Worm (Caenorhabditis elegans) whole organism, early embryonic: ENCODE data around the gene srz-97.

Experiments
- B0310.2 ChIP-seq: sonication (generic microtip); optimal IDR thresholded peaks from 2 replicates; lab custom pipeline; 2016; ENCODE audit warnings: mild to moderate bottlenecking, missing genetic modification characterization, missing compliant biosample characterization
- F13C5.2 ChIP-seq: sonication (generic microtip); optimal IDR thresholded peaks from 2 replicates; lab custom pipeline; 2017; ENCODE audit warnings: mild to moderate bottlenecking, missing genetic modification characterization, inconsistent platforms, missing compliant biosample characterization
- aly-1 ChIP-seq: sonication (generic microtip); optimal IDR thresholded peaks from 2 replicates; lab custom pipeline; 2016; ENCODE audit warnings: missing genetic modification characterization, missing compliant biosample characterization
- ama-1 ChIP-seq: fragments of 150-350 bp; optimal IDR thresholded peaks from 2 replicates; lab custom pipeline; 2014
- ceh-13 ChIP-seq: fragments of 200-800 bp; sonication (Bioruptor generic); optimal IDR thresholded peaks from 2 replicates; lab custom pipeline; 2018; ENCODE audit warnings: mild to moderate bottlenecking, missing genetic modification characterization, missing compliant biosample characterization
- ceh-36 ChIP-seq: sonication (generic microtip); optimal IDR thresholded peaks from 2 replicates; lab custom pipeline; 2016; ENCODE audit warnings: missing genetic modification characterization, inconsistent platforms, missing compliant biosample characterization
- ets-7 ChIP-seq: sonication (generic microtip); optimal IDR thresholded peaks from 2 replicates; lab custom pipeline; 2016; ENCODE audit warnings: missing genotype, missing genetic modification characterization, missing compliant biosample characterization
- flt-1 ChIP-seq: fragments of 200-800 bp; sonication (Bioruptor generic); IDR thresholded peaks from 2 replicates; pipeline ENCODE4 v1.3.6; 2022; ENCODE audit warnings: missing genetic modification characterization, missing compliant biosample characterization
- hmbx-1 ChIP-seq: sonication (generic microtip); optimal IDR thresholded peaks from 2 replicates; lab custom pipeline; 2016; ENCODE audit warnings: mild to moderate bottlenecking, missing genetic modification characterization, missing compliant biosample characterization
- hmg-4 ChIP-seq: fragments of 200-800 bp; sonication (Bioruptor generic); optimal IDR thresholded peaks from 2 replicates; lab custom pipeline; 2018; ENCODE audit warnings: mild to moderate bottlenecking, missing genetic modification characterization, missing compliant biosample characterization
- hnd-1 ChIP-seq: sonication (generic microtip); optimal IDR thresholded peaks from 2 replicates; lab custom pipeline; 2016; ENCODE audit warnings: missing genetic modification characterization, missing compliant biosample characterization
- pes-1 ChIP-seq: fragments of 200-800 bp; sonication (Bioruptor generic); IDR thresholded peaks from 2 replicates; pipeline ENCODE4 v1.3.6; 2022; ENCODE audit warnings: missing genetic modification reagents, missing genetic modification characterization, missing compliant biosample characterization
- scrt-1 ChIP-seq: fragments of 200-800 bp; sonication (Bioruptor generic); IDR thresholded peaks from 2 replicates; pipeline ENCODE4 v1.3.6; 2022; ENCODE audit warnings: missing genetic modification characterization, missing compliant biosample characterization
- sea-1 ChIP-seq: fragments of 200-800 bp; sonication (Bioruptor generic); conservative IDR thresholded peaks from 2 replicates; pipeline ENCODE4 v1.3.6; 2022; ENCODE audit warnings: missing genetic modification characterization, missing compliant biosample characterization
- tbx-11 ChIP-seq: fragments of 200-800 bp; sonication (Bioruptor generic); IDR thresholded peaks from 2 replicates; pipeline ENCODE4 v1.3.6; 2022; ENCODE audit warnings: missing genetic modification characterization, missing compliant biosample characterization
- tbx-37 ChIP-seq: fragments of 200-800 bp; sonication (Bioruptor generic); conservative IDR thresholded peaks from 2 replicates; pipeline ENCODE4 v1.3.6; 2022; ENCODE audit warnings: missing genetic modification reagents, missing genetic modification characterization, missing compliant biosample characterization
- tra-4 ChIP-seq: sonication (generic microtip); optimal IDR thresholded peaks from 2 replicates; lab custom pipeline; 2017; ENCODE audit warnings: missing genetic modification characterization, missing compliant biosample characterization

srz-97 gene

ce11 chrV:14448669-14449068, 19.4 kb downstream of the srz-97 start:
- TF ChIP-seq hnd-1 (tag; lab: Kevin White, UChicago) (no peak), hmg-4 (GFP tag; lab: Kevin White, UChicago) (no peak), F13C5.2 (tag; lab: Kevin White, UChicago) (no peak), scrt-1 (GFP tag; lab: Robert Waterston, UW) (no peak), flt-1 (GFP tag; lab: Robert Waterston, UW) (no peak), ama-1 (no peak), ets-7 (tag; lab: Kevin White, UChicago) (no peak), ceh-36 (tag; lab: Kevin White, UChicago) (no peak), tbx-11 (GFP tag; lab: Robert Waterston, UW) (no peak), hmbx-1 (no peak), tbx-37 (GFP tag; lab: Robert Waterston, UW) (no peak), sea-1 (GFP tag; lab: Robert Waterston, UW) (no peak), ceh-13 (GFP tag; lab: Kevin White, UChicago) (no peak), B0310.2 (no peak)

ce11 chrV:14447240-14447763, 20.7 kb downstream of the srz-97 start, which contains the start of the genes dlat-1 and fntb-1:
Gene dlat-1, minus strand, starts transcription at chrV:14447290.
Gene fntb-1, plus strand, starts transcription at chrV:14447651.
- TF ChIP-seq hmg-4 (GFP tag; lab: Kevin White, UChicago) (no peak), B0310.2 (no peak), ama-1 (no peak), tbx-37 (GFP tag; lab: Robert Waterston, UW) (no peak), hmbx-1 (no peak), tbx-11 (GFP tag; lab: Robert Waterston, UW) (no peak), sea-1 (GFP tag; lab: Robert Waterston, UW) (no peak), ceh-13 (GFP tag; lab: Kevin White, UChicago) (no peak), scrt-1 (GFP tag; lab: Robert Waterston, UW) (no peak), F13C5.2 (tag; lab: Kevin White, UChicago) (no peak), ceh-36 (tag; lab: Kevin White, UChicago) (no peak), tra-4 (tag; lab: Kevin White, UChicago) (no peak), aly-1 (tag; lab: Kevin White, UChicago) (no peak), ets-7 (tag; lab: Kevin White, UChicago) (no peak), flt-1 (GFP tag; lab: Robert Waterston, UW) (no peak), pes-1 (GFP tag; lab: Robert Waterston, UW) (no peak), hnd-1 (tag; lab: Kevin White, UChicago) (no peak)

DNA sequence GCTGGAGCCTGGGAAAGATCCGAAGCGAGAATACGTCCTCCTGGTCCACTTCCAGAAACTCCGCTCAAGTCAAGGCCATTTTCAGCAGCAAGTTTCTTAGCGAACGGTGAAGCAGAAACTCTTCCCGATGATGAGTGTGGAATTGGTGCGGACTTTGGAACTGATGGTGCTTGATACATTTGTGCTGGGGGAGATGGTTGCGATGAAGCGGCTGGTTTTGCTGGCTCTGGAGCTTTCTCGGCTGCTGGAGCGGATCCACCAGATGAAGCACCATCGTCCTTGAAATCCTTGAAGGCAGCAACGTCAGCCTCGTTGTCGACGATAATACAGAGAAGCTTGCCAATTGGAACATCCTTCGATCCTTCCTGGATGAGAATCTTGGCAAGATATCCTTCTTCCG, 21.6 kb downstream of the srz-97 start:
- TF ChIP-seq ceh-36 (tag; lab: Kevin White, UChicago), result no peak
- no peak for TF ChIP-seq ama-1
- TF ChIP-seq flt-1 (GFP tag; lab: Robert Waterston, UW), result no peak
- no peak for TF ChIP-seq scrt-1 (GFP tag; lab: Robert Waterston, UW)

- TF ChIP-seq hmg-4 (GFP tag; lab: Kevin White, UChicago) (no peak), sea-1 (GFP tag; lab: Robert Waterston, UW) (no peak), tbx-37 (GFP tag; lab: Robert Waterston, UW) (no peak), pes-1 (GFP tag; lab: Robert Waterston, UW) (no peak), hmbx-1 (no peak), scrt-1 (GFP tag; lab: Robert Waterston, UW) (no peak), ceh-36 (tag; lab: Kevin White, UChicago) (no peak), tra-4 (tag; lab: Kevin White, UChicago) (no peak)
These were observed 27.2 kb downstream of the srz-97 start, which contains the start of gene F23B12.4 for ce11 chrV:14440841-14441240. Gene F23B12.4, plus strand, starts transcription at chrV:14441141.

- TF ChIP-seq ama-1 (no peak), hmbx-1 (no peak), scrt-1 (GFP tag; lab: Robert Waterston, UW) (no peak), tbx-11 (GFP tag; lab: Robert Waterston, UW) (no peak), sea-1 (GFP tag; lab: Robert Waterston, UW) (no peak), ceh-13 (GFP tag; lab: Kevin White, UChicago) (no peak)
These were observed 28.8 kb downstream of the srz-97 start for ce11 chrV:14439236-14439635.

ce11 chrV:14438099-14438739, 29.8 kb downstream of the srz-97 start:
- TF ChIP-seq hnd-1 (tag; lab: Kevin White, UChicago) (no peak), pes-1 (GFP tag; lab: Robert Waterston, UW) (no peak), F13C5.2 (tag; lab: Kevin White, UChicago) (no peak), tra-4 (tag; lab: Kevin White, UChicago) (no peak), ceh-13 (GFP tag; lab: Kevin White, UChicago) (no peak), ama-1 (no peak), flt-1 (GFP tag; lab: Robert Waterston, UW) (no peak), hmbx-1 (no peak), hmg-4 (GFP tag; lab: Kevin White, UChicago) (no peak), tbx-37 (GFP tag; lab: Robert Waterston, UW) (no peak), sea-1 (GFP tag; lab: Robert Waterston, UW) (no peak), tbx-11 (GFP tag; lab: Robert Waterston, UW) (no peak), ets-7 (tag; lab: Kevin White, UChicago) (no peak), aly-1 (tag; lab: Kevin White, UChicago) (no peak), ceh-36 (tag; lab: Kevin White, UChicago) (no peak), scrt-1 (GFP tag; lab: Robert Waterston, UW) (no peak), B0310.2 (no peak)

DNA sequence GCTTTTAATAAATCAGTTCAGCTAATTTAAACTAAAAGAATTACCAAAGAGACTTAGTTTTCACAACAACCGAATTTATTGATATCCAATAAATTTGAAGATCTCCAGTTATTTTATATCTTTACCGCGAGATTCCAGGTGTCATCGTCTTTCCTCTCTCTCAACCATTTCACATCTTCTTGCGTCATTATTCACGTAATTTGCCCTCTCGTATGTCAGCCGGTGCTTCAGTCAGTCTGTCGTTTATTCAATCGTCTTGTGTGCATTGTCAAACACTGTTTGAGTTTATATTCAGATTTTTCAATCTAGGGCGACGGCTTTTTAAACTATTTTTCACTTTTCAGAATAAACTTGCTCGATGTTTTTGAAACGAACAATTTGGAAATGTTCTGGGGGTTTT, 30.7 kb downstream of the srz-97 start:
- TF ChIP-seq B0310.2 (no peak), hnd-1 (tag; lab: Kevin White, UChicago) (no peak)
